Worm (Caenorhabditis elegans) whole organism, L4 larva: ENCODE data around the gene T21H3.1.

Experiments used
- ceh-82 ChIP-seq: sonication (generic microtip); optimal IDR thresholded peaks from 2 replicates; lab custom pipeline; 2017; ENCODE audit warnings: missing biosample characterization, missing genetic modification characterization
- egl-43 ChIP-seq: fragments of 200-800 bp; sonication (Bioruptor generic); IDR thresholded peaks from 2 replicates; pipeline ENCODE4 v1.3.6; 2022; ENCODE audit warnings: missing genetic modification reagents, missing genetic modification characterization, missing compliant biosample characterization
- zfp-3 ChIP-seq: fragments of 200-800 bp; sonication (Bioruptor generic); conservative IDR thresholded peaks from 2 replicates; pipeline ENCODE4 v1.3.6; 2022; ENCODE audit warnings: missing genetic modification reagents, missing genetic modification characterization, missing compliant biosample characterization

DNA sequence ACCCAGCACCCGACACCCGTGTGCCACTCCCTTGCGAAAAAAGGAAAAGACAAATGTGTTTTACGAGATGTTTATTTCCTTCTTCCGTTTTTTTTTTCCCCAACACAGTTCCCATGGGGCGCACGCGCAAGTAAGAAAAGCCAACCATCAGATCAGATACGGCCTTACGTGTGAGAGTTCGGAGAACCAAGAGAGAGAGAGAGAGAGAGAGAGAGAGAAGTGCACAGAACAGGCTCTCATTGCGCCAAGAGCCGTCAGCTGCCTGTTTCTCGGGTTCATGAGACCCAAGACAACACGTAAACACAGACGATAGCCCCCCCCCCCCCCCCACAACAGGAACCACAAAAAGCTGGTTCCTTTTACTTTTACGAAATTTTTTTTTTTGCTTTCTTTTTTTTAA lies 24.7 kb upstream of the T21H3.1 start:
- TF ChIP-seq ceh-82: no peak
- no peak for TF ChIP-seq egl-43 (GFP tag; lab: Robert Waterston, UW)
- no peak for TF ChIP-seq zfp-3
